Worm (Caenorhabditis elegans) whole organism, L4/young adult: ENCODE data around the gene aptf-2.

Experiments
- W03F9.2 ChIP-seq: fragments of 150-350 bp; optimal IDR thresholded peaks from 2 replicates; lab custom pipeline; 2014; ENCODE audit warnings: missing biosample characterization, missing genetic modification characterization
- dao-5 ChIP-seq: sonication (generic microtip); optimal IDR thresholded peaks from 2 replicates; lab custom pipeline; 2016; ENCODE audit warnings: missing genotype, missing genetic modification characterization, moderate library complexity, missing compliant biosample characterization
- him-1 ChIP-seq: sonication (generic microtip); optimal IDR thresholded peaks from 2 replicates; lab custom pipeline; 2016; ENCODE audit warnings: missing genotype, missing genetic modification reagents, missing genetic modification characterization, missing compliant biosample characterization

DNA sequence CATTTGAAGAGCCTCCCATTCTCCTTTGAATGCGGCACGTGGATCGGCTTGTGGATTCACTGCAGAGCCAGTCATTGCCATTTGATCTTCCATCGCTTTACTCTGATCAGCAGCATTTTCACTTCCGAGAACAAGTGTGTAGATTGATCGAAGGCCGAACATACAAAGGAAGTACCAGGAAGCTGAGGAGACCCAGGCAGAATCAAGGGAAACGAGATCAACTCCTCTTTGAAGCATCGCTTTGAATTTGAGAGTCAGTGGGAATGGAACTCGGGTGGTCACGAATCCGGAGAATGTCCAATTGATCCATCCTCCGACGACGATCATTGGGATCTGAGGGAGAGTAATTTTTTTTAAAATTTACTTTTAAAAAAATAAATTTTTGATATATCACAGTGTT is 35.3 kb downstream of the aptf-2 start:
- no peak for TF ChIP-seq him-1 (tag; lab: Kevin White, UChicago)
- TF ChIP-seq dao-5 (tag; lab: Kevin White, UChicago) = no peak
- TF ChIP-seq W03F9.2 = no peak
